Worm (Caenorhabditis elegans): ENCODE measurements around the gene H17B01.2.

H17B01.2 gene

DNA sequence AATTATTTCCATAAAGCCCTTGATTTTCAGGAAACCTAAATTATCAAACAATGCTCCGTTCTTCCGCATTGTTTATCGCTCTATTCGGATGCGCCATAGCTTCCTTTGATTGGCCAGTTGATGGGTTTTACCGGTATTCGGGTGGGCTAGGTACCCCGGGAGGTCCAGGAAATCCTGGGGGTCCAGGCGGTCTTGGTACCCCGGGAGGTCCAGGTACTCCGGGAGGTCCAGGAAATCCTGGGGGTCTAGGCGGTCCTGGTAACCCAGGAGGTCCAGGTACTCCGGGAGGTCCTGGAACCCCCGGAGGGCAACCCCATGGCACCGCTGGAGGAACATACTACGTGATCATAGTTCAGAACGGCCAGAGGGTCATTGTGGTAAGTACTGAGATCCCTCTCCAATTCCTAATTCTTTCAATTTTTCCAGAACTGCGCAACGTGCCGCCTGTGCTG is at the start of gene H17B01.2:
H17B01.2 (plus strand) TSS at position 51 of the 452 bp plus-strand sequence.
- TF ChIP-seq ama-1 (optimal IDR thresholded peaks at IDR 0.05): no peak
- no peak for TF ChIP-seq scrt-1 (GFP tag; IDR thresholded peaks at IDR 0.05)
- TF ChIP-seq ets-7 (tag; optimal IDR thresholded peaks at IDR 0.05): no peak
- TF ChIP-seq pes-1 (GFP tag; IDR thresholded peaks at IDR 0.05): no peak
- TF ChIP-seq B0310.2 (tag; optimal IDR thresholded peaks at IDR 0.05): no peak

DNA sequence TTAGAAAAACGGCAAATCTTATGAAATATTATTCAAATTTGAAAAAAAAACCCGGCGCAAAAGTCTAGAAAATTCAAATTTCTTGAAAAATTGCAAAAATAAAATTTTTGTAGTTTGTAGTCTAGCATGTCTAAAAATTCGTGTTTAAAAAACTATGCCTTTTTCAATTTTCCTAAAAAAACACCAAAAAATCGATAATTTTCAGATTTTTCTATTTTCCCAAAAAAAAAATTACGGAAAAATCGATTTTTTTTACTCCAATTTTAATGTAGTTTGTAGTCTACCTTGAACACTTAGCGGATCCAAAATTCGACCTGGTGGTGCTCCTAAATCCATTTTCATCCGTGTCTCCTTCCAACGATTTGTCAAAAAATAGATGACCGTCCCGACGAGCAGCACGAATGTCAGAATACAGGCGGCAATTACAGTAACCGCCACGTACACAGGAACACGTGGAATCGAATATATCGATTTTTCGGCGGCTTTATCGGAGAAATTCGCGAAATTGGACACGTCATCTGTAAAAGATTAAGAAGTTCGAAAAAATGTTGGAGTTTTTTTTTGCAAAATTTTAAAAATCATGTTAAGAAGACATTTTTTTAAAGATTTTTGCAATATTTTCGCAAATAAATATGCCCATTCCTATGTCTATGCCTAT is 49.4 kb upstream of the H17B01.2 start:
- TF ChIP-seq flt-1 (GFP tag; IDR thresholded peaks at IDR 0.05) (no peak), tra-4 (tag; optimal IDR thresholded peaks at IDR 0.05) (no peak), pes-1 (GFP tag; IDR thresholded peaks at IDR 0.05) (no peak), F13C5.2 (tag; optimal IDR thresholded peaks at IDR 0.05) (no peak), hnd-1 (tag; optimal IDR thresholded peaks at IDR 0.05) (no peak), hmbx-1 (tag; optimal IDR thresholded peaks at IDR 0.05) (no peak), tbx-11 (GFP tag; IDR thresholded peaks at IDR 0.05) (no peak), aly-1 (tag; optimal IDR thresholded peaks at IDR 0.05) (no peak), scrt-1 (GFP tag; IDR thresholded peaks at IDR 0.05) (no peak), hmg-4 (GFP tag; optimal IDR thresholded peaks at IDR 0.05) (no peak), B0310.2 (tag; optimal IDR thresholded peaks at IDR 0.05) (no peak), ceh-36 (tag; optimal IDR thresholded peaks at IDR 0.05) (no peak)

DNA sequence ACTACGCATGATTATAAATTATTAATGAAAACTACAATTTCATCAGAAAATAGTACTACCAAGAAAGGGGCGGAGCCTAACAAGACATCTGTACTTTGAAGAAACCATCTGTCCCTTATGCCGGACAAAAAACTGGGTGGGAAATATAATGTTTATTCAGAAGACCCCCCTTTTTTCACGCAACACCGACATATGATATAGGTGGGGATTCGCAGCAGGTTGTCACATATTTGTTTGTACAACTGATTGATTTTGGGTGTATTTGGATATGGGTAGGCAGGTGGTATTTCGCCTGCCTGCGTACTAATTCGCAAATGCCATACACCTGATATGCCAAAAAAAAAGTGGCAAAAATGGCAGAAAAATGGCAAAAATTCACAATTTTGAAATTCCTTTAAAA is 46.7 kb upstream of the H17B01.2 start, which contains the start of gene Y51H7C.10:
Y51H7C.10 (minus strand) TSS at position 101 of the 400 bp plus-strand sequence.
- TF ChIP-seq tbx-11 (GFP tag; IDR thresholded peaks at IDR 0.05) (no peak), tra-4 (tag; optimal IDR thresholded peaks at IDR 0.05) (no peak), sea-1 (GFP tag; conservative IDR thresholded peaks at IDR 0.05) (no peak), ama-1 (optimal IDR thresholded peaks at IDR 0.05) (no peak), scrt-1 (GFP tag; IDR thresholded peaks at IDR 0.05) (no peak), B0310.2 (tag; optimal IDR thresholded peaks at IDR 0.05) (no peak), ets-7 (tag; optimal IDR thresholded peaks at IDR 0.05) (no peak), aly-1 (tag; optimal IDR thresholded peaks at IDR 0.05) (no peak), flt-1 (GFP tag; IDR thresholded peaks at IDR 0.05) (no peak), hnd-1 (tag; optimal IDR thresholded peaks at IDR 0.05) (no peak), hmg-4 (GFP tag; optimal IDR thresholded peaks at IDR 0.05) (no peak), F13C5.2 (tag; optimal IDR thresholded peaks at IDR 0.05) (no peak), hmbx-1 (tag; optimal IDR thresholded peaks at IDR 0.05) (no peak), pes-1 (GFP tag; IDR thresholded peaks at IDR 0.05) (no peak), tbx-37 (GFP tag; conservative IDR thresholded peaks at IDR 0.05) (no peak), ceh-13 (GFP tag; optimal IDR thresholded peaks at IDR 0.05) (no peak)

DNA sequence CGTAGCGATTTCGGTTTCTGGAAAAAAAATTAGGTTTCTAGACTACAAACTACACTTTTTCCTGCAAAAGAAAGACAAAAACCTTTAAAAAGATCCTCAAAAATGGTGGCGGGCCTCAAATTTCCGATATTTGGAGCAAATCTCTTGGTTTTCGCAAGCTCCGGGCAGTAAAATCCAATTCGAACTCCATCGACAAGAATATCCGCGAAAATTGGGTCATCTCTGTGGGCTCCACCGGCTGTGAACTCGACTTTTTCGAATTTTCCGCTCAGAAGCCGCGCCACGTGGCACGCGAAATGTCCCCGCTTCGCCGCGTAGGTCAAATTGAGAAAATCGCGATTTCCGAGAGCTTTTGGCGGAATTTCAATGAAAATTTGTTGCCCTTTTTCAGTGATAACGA is 33.6 kb upstream of the H17B01.2 start:
- TF ChIP-seq aly-1 (tag; optimal IDR thresholded peaks at IDR 0.05): no peak

DNA sequence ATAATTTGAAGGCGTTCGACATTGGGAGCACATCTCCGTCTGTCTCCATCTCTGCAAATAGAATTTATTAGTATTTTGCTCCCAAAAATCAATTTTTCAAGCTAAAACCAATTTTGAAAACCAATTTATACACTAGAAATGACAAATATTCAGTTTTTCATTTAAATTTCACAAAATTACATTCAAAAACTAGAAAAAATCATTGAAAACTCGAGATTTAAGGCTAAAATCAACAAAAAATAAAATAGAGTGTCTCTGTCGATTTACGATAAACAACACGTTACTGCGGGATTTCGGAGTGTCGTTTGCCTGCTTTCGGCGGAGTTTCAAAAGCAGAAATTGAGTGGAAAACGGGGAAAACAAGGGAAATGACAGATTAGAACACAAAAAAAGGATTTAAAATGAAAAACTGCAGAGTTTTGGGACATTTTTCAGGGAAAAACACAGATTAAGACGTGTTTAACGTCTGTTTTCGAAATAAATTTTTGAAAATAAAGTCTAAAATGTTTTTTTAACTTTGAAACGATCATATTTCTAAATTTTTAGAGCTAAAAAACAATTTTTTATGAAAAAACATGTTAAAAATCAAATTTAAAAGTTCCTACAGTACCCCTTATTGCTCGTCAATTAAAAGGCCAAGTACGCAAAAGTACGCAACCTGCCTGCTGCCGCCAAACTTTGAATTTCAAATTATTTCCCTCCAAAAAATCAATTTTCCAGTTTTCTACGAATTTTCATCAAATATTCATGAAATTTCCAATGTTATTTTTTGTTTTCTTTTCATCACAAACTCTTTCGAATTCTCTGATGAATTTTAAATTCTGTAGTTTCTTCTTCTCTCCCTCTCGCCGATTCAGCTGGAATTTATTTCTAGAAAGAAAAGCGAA is 32.7 kb upstream of the H17B01.2 start, which contains the start of gene nol-6:
nol-6 (minus strand) TSS at position 51 of the 887 bp plus-strand sequence.
- TF ChIP-seq hmbx-1 (tag; optimal IDR thresholded peaks at IDR 0.05) (no peak), tra-4 (tag; optimal IDR thresholded peaks at IDR 0.05) (no peak)

DNA sequence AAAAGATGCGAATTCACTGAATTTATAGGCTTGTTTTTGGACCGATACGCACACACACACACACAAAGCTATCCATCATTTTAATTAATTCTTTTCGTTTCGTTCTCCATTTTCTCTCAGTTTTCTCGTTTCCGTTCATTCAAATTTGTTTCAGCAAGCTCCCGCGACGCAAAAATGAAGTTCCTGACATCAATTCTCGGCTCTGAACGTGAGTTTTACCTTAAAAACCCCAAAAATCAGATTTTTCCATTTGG is 32.1 kb upstream of the H17B01.2 start, which contains the start of gene Y51H7C.3:
Y51H7C.3 (plus strand) TSS at position 155 of the 254 bp plus-strand sequence.
- TF ChIP-seq hmbx-1 (tag; optimal IDR thresholded peaks at IDR 0.05) (no peak), hmg-4 (GFP tag; optimal IDR thresholded peaks at IDR 0.05) (no peak), B0310.2 (tag; optimal IDR thresholded peaks at IDR 0.05) (no peak), ama-1 (optimal IDR thresholded peaks at IDR 0.05) (no peak), flt-1 (GFP tag; IDR thresholded peaks at IDR 0.05) (no peak), tbx-37 (GFP tag; conservative IDR thresholded peaks at IDR 0.05) (no peak)

DNA sequence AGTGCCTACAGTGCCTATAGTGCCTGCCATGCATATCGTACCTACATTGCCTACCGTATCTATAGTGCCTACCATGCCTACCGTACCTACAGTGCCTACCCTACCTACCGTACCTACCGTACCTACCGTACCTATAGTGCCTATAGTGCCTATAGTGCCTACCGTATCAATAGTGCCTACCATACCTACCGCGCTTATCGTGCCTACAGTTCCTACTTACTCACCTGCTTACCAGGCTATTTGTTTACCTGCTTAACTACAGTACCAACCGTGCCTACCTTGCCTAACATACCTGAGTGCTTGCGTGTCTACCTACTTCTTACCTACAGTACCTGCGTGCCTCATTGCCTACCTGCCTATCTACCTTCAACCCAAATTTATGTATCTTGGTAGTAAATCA is 28.9 kb upstream of the H17B01.2 start:
- TF ChIP-seq pes-1 (GFP tag; IDR thresholded peaks at IDR 0.05): no peak
- TF ChIP-seq ama-1 (optimal IDR thresholded peaks at IDR 0.05): no peak
- no peak for TF ChIP-seq aly-1 (tag; optimal IDR thresholded peaks at IDR 0.05)
- TF ChIP-seq F13C5.2 (tag; optimal IDR thresholded peaks at IDR 0.05): no peak
- no peak for TF ChIP-seq tbx-11 (GFP tag; IDR thresholded peaks at IDR 0.05)
- TF ChIP-seq scrt-1 (GFP tag; IDR thresholded peaks at IDR 0.05): no peak
- TF ChIP-seq sea-1 (GFP tag; conservative IDR thresholded peaks at IDR 0.05): no peak
- TF ChIP-seq hmg-4 (GFP tag; optimal IDR thresholded peaks at IDR 0.05): no peak
- TF ChIP-seq ets-7 (tag; optimal IDR thresholded peaks at IDR 0.05): no peak
- no peak for TF ChIP-seq B0310.2 (tag; optimal IDR thresholded peaks at IDR 0.05)
- no peak for TF ChIP-seq tbx-37 (GFP tag; conservative IDR thresholded peaks at IDR 0.05)
- no peak for TF ChIP-seq hnd-1 (tag; optimal IDR thresholded peaks at IDR 0.05)
- TF ChIP-seq flt-1 (GFP tag; IDR thresholded peaks at IDR 0.05): no peak

DNA sequence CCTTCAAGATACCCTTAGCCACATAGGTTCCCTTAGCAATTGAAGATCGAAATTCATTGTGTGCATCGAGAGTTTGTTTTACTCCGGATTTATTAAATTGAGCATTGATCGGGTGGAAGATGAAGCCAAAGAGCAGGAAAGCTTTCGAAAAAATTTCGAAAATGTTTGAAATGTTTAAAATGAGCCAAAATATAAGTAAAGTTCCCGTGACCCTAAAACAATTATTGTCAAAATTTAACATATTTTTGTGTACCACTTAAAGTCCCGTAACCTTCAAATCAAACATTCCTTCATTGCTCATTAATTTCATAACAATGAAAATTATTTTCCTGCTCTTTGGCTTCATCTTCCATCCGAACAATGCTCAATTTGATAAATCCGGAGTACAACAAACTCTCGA is 25.5 kb upstream of the H17B01.2 start, which contains the start of gene scl-17:
scl-17 (plus strand) TSS at position 301 of the 400 bp plus-strand sequence.
- TF ChIP-seq ets-7 (tag; optimal IDR thresholded peaks at IDR 0.05): no peak
- TF ChIP-seq flt-1 (GFP tag; IDR thresholded peaks at IDR 0.05): no peak
